Fruit fly (Drosophila melanogaster) whole organism, prepupa: Measurements from ENCODE around the gene CG17078.

Source experiments
- CG10631 ChIP-seq: fragments of 200-800 bp; sonication (Bioruptor generic); optimal IDR thresholded peaks from 2 replicates; lab custom pipeline; 2016; ENCODE audit warnings: missing biosample characterization, missing genetic modification characterization
- CG10669 ChIP-seq: fragments of 200-800 bp; sonication (Bioruptor generic); optimal IDR thresholded peaks from 3 replicates; lab custom pipeline; 2018; ENCODE audit warnings: missing biosample characterization, mild to moderate bottlenecking, missing genetic modification characterization, moderate library complexity
- CG11902 ChIP-seq: fragments of 200-800 bp; sonication (Bioruptor generic); optimal IDR thresholded peaks from 3 replicates; lab custom pipeline; 2016; ENCODE audit warnings: missing biosample characterization, missing genetic modification characterization
- CG15336 ChIP-seq: fragments of 200-800 bp; sonication (Bioruptor generic); IDR thresholded peaks from 2 replicates; pipeline ENCODE4 v1.3.6; 2022; ENCODE audit warnings: missing biosample characterization, missing genetic modification characterization
- CG1621 ChIP-seq: fragments of 200-800 bp; sonication (Bioruptor generic); optimal IDR thresholded peaks from 3 replicates; lab custom pipeline; 2018; ENCODE audit warnings: missing biosample characterization, mild to moderate bottlenecking, missing genetic modification characterization
- CG32006 ChIP-seq: fragments of 200-800 bp; sonication (Bioruptor generic); optimal IDR thresholded peaks from 3 replicates; lab custom pipeline; 2017; ENCODE audit warnings: missing biosample characterization, mild to moderate bottlenecking, missing genetic modification characterization
- CG34406 ChIP-seq: fragments of 200-800 bp; sonication (Bioruptor generic); optimal IDR thresholded peaks from 3 replicates; lab custom pipeline; 2016; ENCODE audit warnings: missing biosample characterization, missing genetic modification characterization
- CG4318 ChIP-seq: fragments of 200-800 bp; sonication (Bioruptor generic); optimal IDR thresholded peaks from 3 replicates; lab custom pipeline; 2017; ENCODE audit warnings: missing biosample characterization, mild to moderate bottlenecking, missing genetic modification characterization
- CG6276 ChIP-seq: fragments of 200-800 bp; sonication (Bioruptor generic); optimal IDR thresholded peaks from 2 replicates; lab custom pipeline; 2017; ENCODE audit warnings: missing biosample characterization, mild to moderate bottlenecking, missing genetic modification characterization
- CG6792 ChIP-seq: fragments of 200-800 bp; sonication (Bioruptor generic); optimal IDR thresholded peaks from 3 replicates; lab custom pipeline; 2016; ENCODE audit warnings: missing biosample characterization, missing genetic modification characterization
- CG6808 ChIP-seq: fragments of 200-800 bp; sonication (Bioruptor generic); optimal IDR thresholded peaks from 3 replicates; lab custom pipeline; 2017; ENCODE audit warnings: missing biosample characterization, missing genetic modification characterization, mild to moderate bottlenecking, moderate library complexity, missing genetic modification reagents
- CG8119 ChIP-seq: fragments of 200-800 bp; sonication (Bioruptor generic); IDR thresholded peaks from 3 replicates; pipeline ENCODE4 v1.3.6; 2022; ENCODE audit warnings: missing biosample characterization, missing genetic modification characterization
- CG8319 ChIP-seq: fragments of 200-800 bp; sonication (Bioruptor generic); optimal IDR thresholded peaks from 3 replicates; lab custom pipeline; 2016; ENCODE audit warnings: missing biosample characterization, missing genetic modification characterization
- Eip75B ChIP-seq: fragments of 200-800 bp; sonication (Bioruptor generic); optimal IDR thresholded peaks from 3 replicates; lab custom pipeline; 2016; ENCODE audit warnings: missing biosample characterization, missing genetic modification characterization
- Eip78C ChIP-seq: fragments of 200-800 bp; sonication (Bioruptor generic); peaks from one replicate; lab custom pipeline; 2016; ENCODE audit warnings: missing biosample characterization, missing genetic modification characterization
- Eip93F ChIP-seq: fragments of 200-800 bp; sonication (Bioruptor generic); optimal IDR thresholded peaks from 2 replicates; lab custom pipeline; 2016; ENCODE audit warnings: missing biosample characterization, mild to moderate bottlenecking, missing genetic modification characterization
- Ets21C ChIP-seq: fragments of 200-800 bp; sonication (Bioruptor generic); optimal IDR thresholded peaks from 3 replicates; lab custom pipeline; 2016; ENCODE audit warnings: missing biosample characterization, missing genetic modification characterization
- Ets96B ChIP-seq: fragments of 200-800 bp; optimal IDR thresholded peaks from 2 replicates; lab custom pipeline; 2019; ENCODE audit warnings: missing biosample characterization, mild to moderate bottlenecking, missing genetic modification characterization, moderate library complexity
- Hr39 ChIP-seq: fragments of 200-800 bp; sonication (Bioruptor generic); optimal IDR thresholded peaks from 2 replicates; lab custom pipeline; 2016; ENCODE audit warnings: missing biosample characterization, missing genetic modification characterization
- Met ChIP-seq: fragments of 200-800 bp; sonication (Bioruptor generic); optimal IDR thresholded peaks from 3 replicates; lab custom pipeline; 2016; ENCODE audit warnings: missing biosample characterization, missing genetic modification characterization
- OdsH ChIP-seq: fragments of 200-800 bp; sonication (Bioruptor generic); optimal IDR thresholded peaks from 3 replicates; lab custom pipeline; 2016; ENCODE audit warnings: missing biosample characterization, missing genetic modification characterization
- Sox14 ChIP-seq: fragments of 200-800 bp; sonication (Bioruptor generic); optimal IDR thresholded peaks from 3 replicates; lab custom pipeline; 2016; ENCODE audit warnings: missing biosample characterization, missing genetic modification characterization
- Sox15 ChIP-seq: fragments of 200-800 bp; sonication (Bioruptor generic); optimal IDR thresholded peaks from 3 replicates; lab custom pipeline; 2016; ENCODE audit warnings: missing biosample characterization, missing genetic modification characterization
- dac ChIP-seq: fragments of 200-800 bp; sonication (Bioruptor generic); optimal IDR thresholded peaks from 2 replicates; lab custom pipeline; 2017; ENCODE audit warnings: missing biosample characterization, mild to moderate bottlenecking, missing genetic modification characterization
- dsx ChIP-seq: fragments of 200-800 bp; optimal IDR thresholded peaks from 3 replicates; lab custom pipeline; 2019; ENCODE audit warnings: missing biosample characterization, mild to moderate bottlenecking, missing genetic modification characterization, moderate library complexity; ENCODE audit not compliant: poor library complexity, severe bottlenecking
- eg ChIP-seq: fragments of 200-800 bp; sonication (Bioruptor generic); IDR thresholded peaks from 3 replicates; pipeline ENCODE4 v1.3.6; 2022; ENCODE audit warnings: missing biosample characterization, missing genetic modification characterization
- esn ChIP-seq: fragments of 200-800 bp; sonication (Bioruptor generic); optimal IDR thresholded peaks from 2 replicates; lab custom pipeline; 2016; ENCODE audit warnings: missing biosample characterization, mild to moderate bottlenecking, missing genetic modification characterization, moderate library complexity
- fkh ChIP-seq: fragments of 200-800 bp; sonication (Bioruptor generic); optimal IDR thresholded peaks from 3 replicates; lab custom pipeline; 2017; ENCODE audit warnings: missing biosample characterization, mild to moderate bottlenecking, missing genetic modification characterization, moderate library complexity
- lz ChIP-seq: fragments of 200-800 bp; sonication (Bioruptor generic); optimal IDR thresholded peaks from 3 replicates; lab custom pipeline; 2016; ENCODE audit warnings: missing biosample characterization, missing genetic modification characterization
- salr ChIP-seq, 2 experiments: fragments of 200-800 bp; sonication (Bioruptor generic); optimal IDR thresholded peaks; 3 replicates each; lab custom pipeline; 2016 to 2018; ENCODE audit warnings: missing biosample characterization in 2 of 2, missing genetic modification characterization in 2 of 2, mild to moderate bottlenecking in 1 of 2
- spab ChIP-seq: fragments of 200-800 bp; sonication (Bioruptor generic); optimal IDR thresholded peaks from 2 replicates; lab custom pipeline; 2017; ENCODE audit warnings: missing biosample characterization, mild to moderate bottlenecking, missing genetic modification characterization, missing genetic modification reagents
- svp ChIP-seq: fragments of 200-800 bp; sonication (Bioruptor generic); peaks from one replicate; lab custom pipeline; 2016; ENCODE audit warnings: missing biosample characterization, missing genetic modification characterization

Gene CG17078

DNA sequence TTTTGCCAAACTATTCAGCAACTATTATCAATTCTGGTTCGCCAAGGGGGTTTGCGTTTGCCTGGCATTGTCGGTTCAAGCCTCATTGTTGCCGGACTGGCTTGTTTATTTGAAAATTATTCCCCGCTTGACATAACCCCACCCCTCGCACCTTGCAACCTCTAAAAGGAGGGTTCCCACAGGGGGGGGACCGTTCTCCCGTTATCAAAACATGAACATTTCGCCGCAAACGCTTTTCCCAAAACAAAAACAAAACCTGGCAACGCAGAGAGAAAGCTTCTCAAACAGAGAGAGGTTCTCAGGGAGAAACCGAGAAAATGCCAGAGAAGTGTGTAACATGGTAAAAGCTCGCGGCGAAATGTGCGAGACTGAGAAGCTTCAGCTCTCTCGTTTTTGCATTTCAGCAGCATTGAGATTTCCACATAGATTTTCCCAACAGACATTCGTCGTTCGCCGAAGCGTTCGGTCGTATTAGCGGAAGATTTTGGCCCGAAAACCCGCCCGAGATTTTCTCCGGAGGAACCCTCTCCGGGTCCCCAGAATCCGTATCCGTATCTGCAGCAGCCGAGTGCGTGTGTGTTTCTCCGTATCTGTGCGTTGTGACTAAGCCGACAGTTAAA lies 31.9 kb upstream of the CG17078 start:
- TF ChIP-seq svp (GFP tag; lab: Kevin White, UChicago) = peak; percentile 66
- peak; percentile 39 for TF ChIP-seq Eip78C (GFP tag; lab: Kevin White, UChicago)
- TF ChIP-seq salr (GFP tag; optimal IDR thresholded peaks at IDR 0.05; lab: Kevin White, UChicago) = no peak
- no peak for TF ChIP-seq esn (GFP tag; lab: Kevin White, UChicago)
- no peak for TF ChIP-seq lz (GFP tag; lab: Kevin White, UChicago)
- peak; percentile 57; the same call in 1 of the 3 replicates for TF ChIP-seq eg (GFP tag; lab: Robert Waterston, UW)
- TF ChIP-seq CG15336 (GFP tag; lab: Robert Waterston, UW) = peak; percentile 25; the same call in 1 of the 2 replicates
- TF ChIP-seq CG8119 = 0 out of 3 replicates have a peak, but pooled peaks have one; percentile 26
- no peak for TF ChIP-seq Hr39 (GFP tag; lab: Kevin White, UChicago)
- TF ChIP-seq CG10669 (GFP tag; lab: Kevin White, UChicago) = no peak
- peak; percentile 59 for TF ChIP-seq fkh (GFP tag; lab: Kevin White, UChicago)
- no peak for TF ChIP-seq CG34406 (GFP tag; lab: Kevin White, UChicago)
- TF ChIP-seq, all 60 proteins: peak for 6

DNA sequence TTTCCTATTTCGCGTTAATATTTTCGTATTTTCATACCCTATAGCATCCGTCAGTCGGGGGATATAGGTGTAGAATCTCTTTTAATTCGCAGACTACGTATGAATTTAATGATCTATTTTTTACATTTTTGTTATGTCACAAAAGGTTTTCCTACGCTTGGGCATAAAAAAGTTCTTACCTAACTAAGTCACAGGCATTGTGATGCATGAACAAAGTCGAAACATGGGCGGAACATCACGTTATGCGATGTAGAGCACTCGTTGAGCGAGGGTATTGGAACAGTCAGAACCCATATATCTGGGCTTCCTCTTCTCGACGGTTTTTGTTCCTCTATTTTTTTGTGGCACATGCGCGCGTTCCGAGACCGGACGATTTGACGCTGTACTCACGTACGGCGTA lies 31.1 kb upstream of the CG17078 start:
- no peak for TF ChIP-seq eg (GFP tag; lab: Robert Waterston, UW)
- TF ChIP-seq dsx = no peak
- no peak for TF ChIP-seq CG32006 (GFP tag; lab: Kevin White, UChicago)
- TF ChIP-seq Eip78C (GFP tag; lab: Kevin White, UChicago) = peak; percentile 29
- TF ChIP-seq OdsH = peak; percentile 5
- TF ChIP-seq, all 60 proteins: peak for 2

DNA sequence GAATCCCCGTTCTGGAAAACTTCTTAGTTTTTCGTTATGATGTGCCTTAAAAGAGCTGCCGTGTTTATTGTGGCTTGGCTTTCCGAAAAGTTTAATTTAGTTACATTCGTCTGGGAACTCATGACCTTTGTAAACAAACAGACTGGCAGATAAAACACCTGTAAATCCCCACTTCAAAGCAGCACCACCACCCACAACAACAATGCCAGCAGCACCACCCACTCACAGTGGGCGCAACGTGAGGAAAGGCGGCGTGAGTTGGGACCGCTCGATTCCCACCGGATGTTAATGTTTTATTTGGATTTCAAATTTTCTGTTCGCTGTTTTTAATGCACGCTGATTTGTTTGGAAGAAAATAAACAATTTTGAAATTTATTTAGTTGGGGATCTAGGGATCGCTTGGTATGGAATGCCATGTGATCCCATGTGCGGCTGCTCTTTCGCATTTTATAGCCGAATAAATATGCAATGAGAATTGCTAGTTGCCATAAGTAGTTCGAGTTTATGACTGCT lies 30.2 kb upstream of the CG17078 start:
- TF ChIP-seq Ets21C (GFP tag; lab: Kevin White, UChicago) = no peak
- peak; percentile 64 for TF ChIP-seq svp (GFP tag; lab: Kevin White, UChicago)

dm6 chr2L:307129-307528 lies 29.1 kb upstream of the CG17078 start:
- TF ChIP-seq CG15336 (GFP tag; lab: Robert Waterston, UW) = no peak
- no peak for TF ChIP-seq dac (GFP tag; lab: Kevin White, UChicago)
- no peak for TF ChIP-seq spab
- no peak for TF ChIP-seq CG11902 (GFP tag; lab: Kevin White, UChicago)
- TF ChIP-seq Eip93F (GFP tag; lab: Kevin White, UChicago) = no peak
- no peak for TF ChIP-seq Eip75B (GFP tag; lab: Kevin White, UChicago)
- no peak for TF ChIP-seq CG6792
- TF ChIP-seq CG10631 = no peak
- TF ChIP-seq CG4318 (GFP tag; lab: Kevin White, UChicago) = no peak
- no peak for TF ChIP-seq CG34406 (GFP tag; lab: Kevin White, UChicago)
- TF ChIP-seq CG6808 (GFP tag; lab: Kevin White, UChicago) = no peak
- TF ChIP-seq CG6276 (GFP tag; lab: Kevin White, UChicago) = no peak
- TF ChIP-seq Ets96B (tag; lab: Kevin White, UChicago) = no peak
- TF ChIP-seq CG1621 (tag; lab: Kevin White, UChicago) = no peak
- TF ChIP-seq Sox14 (GFP tag; lab: Kevin White, UChicago) = no peak
- no peak for TF ChIP-seq CG8319
- no peak for TF ChIP-seq Sox15
- TF ChIP-seq Ets21C (GFP tag; lab: Kevin White, UChicago) = no peak
- no peak for TF ChIP-seq Met (GFP tag; lab: Kevin White, UChicago)
